Worm (Caenorhabditis elegans): ENCODE data around the gene CD4.1.

DNA sequence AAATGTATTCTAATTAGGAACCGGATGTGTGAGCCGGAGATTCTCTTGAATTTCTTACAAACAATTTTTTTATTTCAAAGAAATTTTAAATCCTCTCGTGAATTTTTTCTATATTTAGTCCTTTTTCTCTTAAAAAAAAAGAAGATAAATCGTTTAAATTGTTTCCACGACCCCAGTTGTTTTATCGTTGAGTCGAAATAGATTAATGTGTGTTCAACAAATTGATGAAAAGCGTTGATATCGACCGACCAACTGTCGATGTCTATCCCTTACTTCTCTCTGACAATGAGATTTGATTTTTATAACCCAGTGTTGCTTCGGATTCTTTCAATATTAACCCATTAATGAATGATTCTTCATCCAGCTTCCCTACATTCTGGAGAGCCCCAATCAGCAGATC lies at the start of gene CD4.1:
- TF ChIP-seq T22C8.4 (GFP tag; IDR thresholded peaks at IDR 0.05) = no peak
- no peak for TF ChIP-seq ref-1 (GFP tag; conservative IDR thresholded peaks at IDR 0.05)
- TF ChIP-seq tab-1 (GFP tag; IDR thresholded peaks at IDR 0.05) = no peak
